Worm (Caenorhabditis elegans) whole organism, early embryonic: Measurements from ENCODE around the gene mks-3.

Experiments
- B0310.2 ChIP-seq: sonication (generic microtip); optimal IDR thresholded peaks from 2 replicates; lab custom pipeline; 2016; ENCODE audit warnings: mild to moderate bottlenecking, missing genetic modification characterization, missing compliant biosample characterization
- F13C5.2 ChIP-seq: sonication (generic microtip); optimal IDR thresholded peaks from 2 replicates; lab custom pipeline; 2017; ENCODE audit warnings: mild to moderate bottlenecking, missing genetic modification characterization, inconsistent platforms, missing compliant biosample characterization
- aly-1 ChIP-seq: sonication (generic microtip); optimal IDR thresholded peaks from 2 replicates; lab custom pipeline; 2016; ENCODE audit warnings: missing genetic modification characterization, missing compliant biosample characterization
- ama-1 ChIP-seq: fragments of 150-350 bp; optimal IDR thresholded peaks from 2 replicates; lab custom pipeline; 2014
- ceh-13 ChIP-seq: fragments of 200-800 bp; sonication (Bioruptor generic); optimal IDR thresholded peaks from 2 replicates; lab custom pipeline; 2018; ENCODE audit warnings: mild to moderate bottlenecking, missing genetic modification characterization, missing compliant biosample characterization
- ceh-36 ChIP-seq: sonication (generic microtip); optimal IDR thresholded peaks from 2 replicates; lab custom pipeline; 2016; ENCODE audit warnings: missing genetic modification characterization, inconsistent platforms, missing compliant biosample characterization
- ets-7 ChIP-seq: sonication (generic microtip); optimal IDR thresholded peaks from 2 replicates; lab custom pipeline; 2016; ENCODE audit warnings: missing genotype, missing genetic modification characterization, missing compliant biosample characterization
- flt-1 ChIP-seq: fragments of 200-800 bp; sonication (Bioruptor generic); IDR thresholded peaks from 2 replicates; pipeline ENCODE4 v1.3.6; 2022; ENCODE audit warnings: missing genetic modification characterization, missing compliant biosample characterization
- hmbx-1 ChIP-seq: sonication (generic microtip); optimal IDR thresholded peaks from 2 replicates; lab custom pipeline; 2016; ENCODE audit warnings: mild to moderate bottlenecking, missing genetic modification characterization, missing compliant biosample characterization
- hmg-4 ChIP-seq: fragments of 200-800 bp; sonication (Bioruptor generic); optimal IDR thresholded peaks from 2 replicates; lab custom pipeline; 2018; ENCODE audit warnings: mild to moderate bottlenecking, missing genetic modification characterization, missing compliant biosample characterization
- hnd-1 ChIP-seq: sonication (generic microtip); optimal IDR thresholded peaks from 2 replicates; lab custom pipeline; 2016; ENCODE audit warnings: missing genetic modification characterization, missing compliant biosample characterization
- pes-1 ChIP-seq: fragments of 200-800 bp; sonication (Bioruptor generic); IDR thresholded peaks from 2 replicates; pipeline ENCODE4 v1.3.6; 2022; ENCODE audit warnings: missing genetic modification reagents, missing genetic modification characterization, missing compliant biosample characterization
- scrt-1 ChIP-seq: fragments of 200-800 bp; sonication (Bioruptor generic); IDR thresholded peaks from 2 replicates; pipeline ENCODE4 v1.3.6; 2022; ENCODE audit warnings: missing genetic modification characterization, missing compliant biosample characterization
- sea-1 ChIP-seq: fragments of 200-800 bp; sonication (Bioruptor generic); conservative IDR thresholded peaks from 2 replicates; pipeline ENCODE4 v1.3.6; 2022; ENCODE audit warnings: missing genetic modification characterization, missing compliant biosample characterization
- tbx-11 ChIP-seq: fragments of 200-800 bp; sonication (Bioruptor generic); IDR thresholded peaks from 2 replicates; pipeline ENCODE4 v1.3.6; 2022; ENCODE audit warnings: missing genetic modification characterization, missing compliant biosample characterization
- tbx-37 ChIP-seq: fragments of 200-800 bp; sonication (Bioruptor generic); conservative IDR thresholded peaks from 2 replicates; pipeline ENCODE4 v1.3.6; 2022; ENCODE audit warnings: missing genetic modification reagents, missing genetic modification characterization, missing compliant biosample characterization
- tra-4 ChIP-seq: sonication (generic microtip); optimal IDR thresholded peaks from 2 replicates; lab custom pipeline; 2017; ENCODE audit warnings: missing genetic modification characterization, missing compliant biosample characterization

mks-3 gene

ce11 chrII:7621513-7621912 lies 38.1 kb upstream of the mks-3 start:
- no peak for TF ChIP-seq ceh-13
- TF ChIP-seq ceh-36 (tag; lab: Kevin White, UChicago), result no peak
- TF ChIP-seq ets-7 (tag; lab: Kevin White, UChicago), result no peak
- TF ChIP-seq tra-4 (tag; lab: Kevin White, UChicago), result no peak
- TF ChIP-seq scrt-1, result no peak
- no peak for TF ChIP-seq tbx-11 (GFP tag; lab: Robert Waterston, UW)
- TF ChIP-seq hmbx-1, result no peak
- TF ChIP-seq pes-1 (GFP tag; lab: Robert Waterston, UW), result no peak
- TF ChIP-seq aly-1 (tag; lab: Kevin White, UChicago), result no peak
- no peak for TF ChIP-seq F13C5.2

- TF ChIP-seq pes-1 (GFP tag; lab: Robert Waterston, UW) (no peak), sea-1 (GFP tag; lab: Robert Waterston, UW) (no peak), hnd-1 (tag; lab: Kevin White, UChicago) (no peak), ceh-13 (no peak), tra-4 (tag; lab: Kevin White, UChicago) (no peak), ama-1 (lab: Kevin White, UChicago) (no peak), flt-1 (GFP tag; lab: Robert Waterston, UW) (no peak), B0310.2 (tag; lab: Kevin White, UChicago) (no peak), aly-1 (tag; lab: Kevin White, UChicago) (no peak)
These were observed 37.0 kb upstream of the mks-3 start, which contains the start of gene R07G3.8 for ce11 chrII:7620413-7620812. TSS of gene R07G3.8 (minus strand) at chrII:7620513.

ce11 chrII:7618212-7618611 lies 34.8 kb upstream of the mks-3 start:
- TF ChIP-seq F13C5.2 (no peak), hmg-4 (GFP tag; lab: Kevin White, UChicago) (no peak), B0310.2 (tag; lab: Kevin White, UChicago) (no peak), ama-1 (lab: Kevin White, UChicago) (no peak), ceh-36 (tag; lab: Kevin White, UChicago) (no peak), pes-1 (GFP tag; lab: Robert Waterston, UW) (no peak), flt-1 (GFP tag; lab: Robert Waterston, UW) (no peak), ceh-13 (no peak), aly-1 (tag; lab: Kevin White, UChicago) (no peak), tbx-11 (GFP tag; lab: Robert Waterston, UW) (no peak), hmbx-1 (no peak), sea-1 (GFP tag; lab: Robert Waterston, UW) (no peak), scrt-1 (no peak), tra-4 (tag; lab: Kevin White, UChicago) (no peak), ets-7 (tag; lab: Kevin White, UChicago) (no peak)

ce11 chrII:7616141-7616540 lies 32.7 kb upstream of the mks-3 start, which contains the start of gene cdc-42:
TSS of gene cdc-42 (plus strand) at chrII:7616452.
- TF ChIP-seq pes-1 (GFP tag; lab: Robert Waterston, UW) (no peak), B0310.2 (tag; lab: Kevin White, UChicago) (no peak), tra-4 (tag; lab: Kevin White, UChicago) (no peak), flt-1 (GFP tag; lab: Robert Waterston, UW) (no peak), ceh-36 (tag; lab: Kevin White, UChicago) (no peak), hnd-1 (tag; lab: Kevin White, UChicago) (no peak), hmg-4 (GFP tag; lab: Kevin White, UChicago) (no peak), tbx-37 (GFP tag; lab: Robert Waterston, UW) (no peak), ceh-13 (no peak), ama-1 (lab: Kevin White, UChicago) (no peak), F13C5.2 (no peak)

- no peak for TF ChIP-seq hnd-1 (tag; lab: Kevin White, UChicago)
- no peak for TF ChIP-seq ceh-13
- no peak for TF ChIP-seq ama-1 (lab: Kevin White, UChicago)
- TF ChIP-seq B0310.2 (tag; lab: Kevin White, UChicago), result no peak
- no peak for TF ChIP-seq tbx-11 (GFP tag; lab: Robert Waterston, UW)
- no peak for TF ChIP-seq flt-1 (GFP tag; lab: Robert Waterston, UW)
- TF ChIP-seq hmg-4 (GFP tag; lab: Kevin White, UChicago), result no peak
- TF ChIP-seq F13C5.2, result no peak
- TF ChIP-seq tbx-37 (GFP tag; lab: Robert Waterston, UW), result no peak
- no peak for TF ChIP-seq ceh-36 (tag; lab: Kevin White, UChicago)
- no peak for TF ChIP-seq scrt-1
- TF ChIP-seq sea-1 (GFP tag; lab: Robert Waterston, UW), result no peak
- no peak for TF ChIP-seq ets-7 (tag; lab: Kevin White, UChicago)
- TF ChIP-seq tra-4 (tag; lab: Kevin White, UChicago), result no peak
- TF ChIP-seq aly-1 (tag; lab: Kevin White, UChicago), result no peak
These were observed 31.9 kb upstream of the mks-3 start for ce11 chrII:7615318-7615891.

ce11 chrII:7614334-7614733 lies 30.9 kb upstream of the mks-3 start:
- TF ChIP-seq scrt-1 (no peak), hmg-4 (GFP tag; lab: Kevin White, UChicago) (peak; percentile 15)

- TF ChIP-seq ama-1 (lab: Kevin White, UChicago) (no peak), B0310.2 (tag; lab: Kevin White, UChicago) (no peak), aly-1 (tag; lab: Kevin White, UChicago) (no peak), scrt-1 (no peak), pes-1 (GFP tag; lab: Robert Waterston, UW) (no peak), ceh-36 (tag; lab: Kevin White, UChicago) (no peak), flt-1 (GFP tag; lab: Robert Waterston, UW) (no peak), sea-1 (GFP tag; lab: Robert Waterston, UW) (no peak), hmbx-1 (no peak), tbx-11 (GFP tag; lab: Robert Waterston, UW) (no peak), hmg-4 (GFP tag; lab: Kevin White, UChicago) (no peak), F13C5.2 (no peak), hnd-1 (tag; lab: Kevin White, UChicago) (no peak)
These were observed 29.9 kb upstream of the mks-3 start, which contains the start of the genes oig-4 and R07G3.7 for ce11 chrII:7613241-7613782. TSS of gene oig-4 (plus strand) at chrII:7613541. TSS of gene R07G3.7 (minus strand) at chrII:7613732.
